Worm (Caenorhabditis elegans): ENCODE data around the gene kcnl-4.

Gene kcnl-4

ce11 chrV:14510746-14511145, 20.2 kb upstream of the kcnl-4 start, which contains the start of gene R02D5.9 (continued):
- no peak for TF ChIP-seq rec-8 (tag; optimal IDR thresholded peaks at IDR 0.05)
- no peak for TF ChIP-seq tbp1 (GFP tag; optimal IDR thresholded peaks at IDR 0.05)

- no peak for TF ChIP-seq F57A8.1 (GFP tag; optimal IDR thresholded peaks at IDR 0.05)
- TF ChIP-seq Y53F4B.3 (GFP tag; IDR thresholded peaks at IDR 0.05): no peak
- no peak for TF ChIP-seq sea-2 (GFP tag; IDR thresholded peaks at IDR 0.05)
Measured at ce11 chrV:14518010-14518409, 12.9 kb upstream of the kcnl-4 start, which contains the start of gene R02D5.6. Gene R02D5.6, minus strand, starts transcription at chrV:14518110.

ce11 chrV:14519268-14519667, 11.6 kb upstream of the kcnl-4 start, which contains the start of gene R02D5.8:
Gene R02D5.8, minus strand, starts transcription at chrV:14519368.
- TF ChIP-seq egl-18 (GFP tag; IDR thresholded peaks at IDR 0.05): no peak
- no peak for TF ChIP-seq T07F8.4 (tag; optimal IDR thresholded peaks at IDR 0.05)
- TF ChIP-seq F33H1.4 (GFP tag; IDR thresholded peaks at IDR 0.05): no peak
- TF ChIP-seq attf-3 (GFP tag; conservative IDR thresholded peaks at IDR 0.05): no peak
- no peak for TF ChIP-seq nhr-80 (tag; optimal IDR thresholded peaks at IDR 0.05)
- TF ChIP-seq efl-1 (GFP tag; optimal IDR thresholded peaks at IDR 0.05): no peak
- no peak for TF ChIP-seq lsy-27 (tag; optimal IDR thresholded peaks at IDR 0.05; ENCODE audit: borderline replicate concordance, insufficient read depth)
- TF ChIP-seq hmg-20 (GFP tag; IDR thresholded peaks at IDR 0.05): no peak
- no peak for TF ChIP-seq ZK185.1 (tag; optimal IDR thresholded peaks at IDR 0.05; ENCODE audit: poor library complexity, severe bottlenecking)

- TF ChIP-seq rcor-1 (GFP tag; IDR thresholded peaks at IDR 0.05): no peak
- TF ChIP-seq ceh-58 (GFP tag; IDR thresholded peaks at IDR 0.05): no peak
- no peak for TF ChIP-seq dox-1 (GFP tag; IDR thresholded peaks at IDR 0.05)
- TF ChIP-seq Y79H2A.3 (GFP tag; conservative IDR thresholded peaks at IDR 0.05): no peak
- no peak for TF ChIP-seq B0019.2 (GFP tag; conservative IDR thresholded peaks at IDR 0.05)
- no peak for TF ChIP-seq ZK185.1 (tag; optimal IDR thresholded peaks at IDR 0.05; ENCODE audit: poor library complexity, severe bottlenecking)
- TF ChIP-seq madf-6 (GFP tag; IDR thresholded peaks at IDR 0.05): no peak
- TF ChIP-seq lsl-1 (GFP tag; optimal IDR thresholded peaks at IDR 0.05): no peak
- TF ChIP-seq F57C9.4 (tag; optimal IDR thresholded peaks at IDR 0.05): no peak
Measured at ce11 chrV:14521000-14521399, 9.9 kb upstream of the kcnl-4 start, which contains the start of gene C53A5.17. Gene C53A5.17, minus strand, starts transcription at chrV:14521100.

- TF ChIP-seq madf-8 (GFP tag; conservative IDR thresholded peaks at IDR 0.05) (no peak), fkh-3 (tag; optimal IDR thresholded peaks at IDR 0.05) (no peak), C17E4.6 (GFP tag; IDR thresholded peaks at IDR 0.05) (no peak), somi-1 (GFP tag; optimal IDR thresholded peaks at IDR 0.05) (no peak), F22D6.2 (tag; optimal IDR thresholded peaks at IDR 0.05) (no peak), snpc-1.3 (tag; optimal IDR thresholded peaks at IDR 0.05; ENCODE audit: insufficient read depth) (no peak), F37B4.10 (GFP tag; IDR thresholded peaks at IDR 0.05) (no peak), D2030.7 (GFP tag; IDR thresholded peaks at IDR 0.05) (no peak), cebp-1 (GFP tag; IDR thresholded peaks at IDR 0.05) (no peak), cebp-1 (tag; optimal IDR thresholded peaks at IDR 0.05) (no peak), dpl-1 (GFP tag; optimal IDR thresholded peaks at IDR 0.05) (no peak), bed-1 (GFP tag; IDR thresholded peaks at IDR 0.05) (no peak), rpc-1 (optimal IDR thresholded peaks at IDR 0.05) (no peak), rpc-1 (tag; optimal IDR thresholded peaks at IDR 0.05) (no peak), ztf-28 (GFP tag; IDR thresholded peaks at IDR 0.05) (no peak), aptf-3 (GFP tag; IDR thresholded peaks at IDR 0.05) (no peak)
Measured at ce11 chrV:14522514-14522913, 8.4 kb upstream of the kcnl-4 start, which contains the start of gene C53A5.16. Gene C53A5.16, minus strand, starts transcription at chrV:14522614.

Data from whole organism, young adult.